Fruit fly (Drosophila melanogaster) whole organism: ENCODE measurements around the gene fax.

Experiments
- CG8478 ChIP-seq: fragments of >200 bp; optimal IDR thresholded peaks from 2 replicates; lab custom pipeline; 2018; ENCODE audit warnings: inconsistent platforms
- EcR ChIP-seq, 2 experiments: fragments of >200 bp; optimal IDR thresholded peaks; 2 replicates each; lab custom pipeline; 2017; ENCODE audit warnings: missing biosample characterization in 2 of 2, missing genetic modification characterization in 2 of 2, missing genetic modification reagents in 2 of 2
- pan ChIP-seq: fragments of >200 bp; optimal IDR thresholded peaks from 2 replicates; lab custom pipeline; 2017
- psq ChIP-seq: fragments of >200 bp; optimal IDR thresholded peaks from 2 replicates; lab custom pipeline; 2017
- usp ChIP-seq: fragments of >200 bp; optimal IDR thresholded peaks from 2 replicates; lab custom pipeline; 2017; ENCODE audit warnings: missing biosample characterization, missing genetic modification characterization, mixed read lengths

- TF ChIP-seq EcR (GFP tag; optimal IDR thresholded peaks at IDR 0.05; lab: Kevin White, UChicago) (no peak), psq (lab: Kevin White, UChicago) (no peak), CG8478 (no peak), pan (no peak), usp (GFP tag; lab: Kevin White, UChicago) (no peak)
Observed at dm6 chr3L:16385252-16385879, 26.3 kb downstream of the fax start.
